Fruit fly (Drosophila melanogaster): Measurements from ENCODE around the gene parvin.

parvin gene

DNA sequence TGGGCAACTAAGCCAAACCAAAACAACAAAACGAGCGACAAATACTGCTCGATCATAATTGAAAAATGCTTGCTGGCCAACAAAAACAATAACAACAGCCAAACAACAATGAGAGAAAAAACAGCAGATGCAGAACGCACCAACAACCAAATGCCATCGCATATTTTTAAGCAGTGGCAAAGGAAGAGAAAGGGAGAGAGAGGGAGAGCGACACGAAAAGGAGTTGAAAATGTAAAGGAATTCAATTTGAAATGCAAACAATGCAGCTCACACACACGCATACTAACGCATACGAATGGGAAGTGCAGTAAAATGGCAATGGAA is 42.7 kb downstream of the parvin start:
- no peak for TF ChIP-seq CG3919 (GFP tag; optimal IDR thresholded peaks at IDR 0.05)
- TF ChIP-seq ss (GFP tag; optimal IDR thresholded peaks at IDR 0.05): no peak
- TF ChIP-seq esn (GFP tag; optimal IDR thresholded peaks at IDR 0.05): no peak
- no peak for TF ChIP-seq achi (GFP tag; optimal IDR thresholded peaks at IDR 0.05)
- TF ChIP-seq Hr4 (GFP tag; optimal IDR thresholded peaks at IDR 0.05): no peak
- no peak for TF ChIP-seq topi (GFP tag; optimal IDR thresholded peaks at IDR 0.05)
- TF ChIP-seq Met (GFP tag; optimal IDR thresholded peaks at IDR 0.05): no peak
- no peak for TF ChIP-seq lz (GFP tag; optimal IDR thresholded peaks at IDR 0.05)
- TF ChIP-seq spab (GFP tag; optimal IDR thresholded peaks at IDR 0.05): no peak
- no peak for TF ChIP-seq CG6808 (GFP tag; optimal IDR thresholded peaks at IDR 0.05)
- TF ChIP-seq CG15336 (GFP tag; IDR thresholded peaks at IDR 0.05): no peak
- TF ChIP-seq CG32006 (GFP tag; optimal IDR thresholded peaks at IDR 0.05): no peak
- TF ChIP-seq Eip75B (GFP tag; optimal IDR thresholded peaks at IDR 0.05): no peak
- TF ChIP-seq CG6792 (GFP tag; optimal IDR thresholded peaks at IDR 0.05): no peak
- TF ChIP-seq CG7368 (GFP tag; optimal IDR thresholded peaks at IDR 0.05): no peak
- TF ChIP-seq CG8119 (GFP tag; IDR thresholded peaks at IDR 0.05): no peak
- TF ChIP-seq CG31627 (GFP tag; optimal IDR thresholded peaks at IDR 0.05): no peak
- TF ChIP-seq Sox15 (GFP tag; optimal IDR thresholded peaks at IDR 0.05): no peak
- no peak for TF ChIP-seq Eip93F (GFP tag; optimal IDR thresholded peaks at IDR 0.05)

DNA sequence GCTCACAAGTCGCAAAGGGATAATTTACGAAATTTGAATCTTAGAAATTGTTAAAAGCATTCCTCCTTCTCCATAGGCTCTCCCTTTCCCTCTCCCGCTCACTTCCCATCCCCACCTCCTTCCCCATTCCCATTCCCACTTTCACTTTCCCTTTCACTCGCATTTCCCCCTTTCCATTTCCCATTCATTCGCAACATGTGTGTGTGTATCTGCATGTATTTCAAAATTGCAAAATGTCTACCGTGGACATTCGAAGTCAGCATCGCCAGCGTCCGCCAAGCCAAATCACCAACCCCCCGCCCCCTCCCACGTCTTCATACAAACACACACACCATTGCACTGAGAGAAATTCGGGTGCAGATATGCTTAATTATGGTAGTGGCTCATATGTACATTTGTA is 46.0 kb downstream of the parvin start:
- TF ChIP-seq dsx (GFP tag; optimal IDR thresholded peaks at IDR 0.05; ENCODE audit: poor library complexity, severe bottlenecking): no peak
- TF ChIP-seq eg (GFP tag; IDR thresholded peaks at IDR 0.05): no peak

DNA sequence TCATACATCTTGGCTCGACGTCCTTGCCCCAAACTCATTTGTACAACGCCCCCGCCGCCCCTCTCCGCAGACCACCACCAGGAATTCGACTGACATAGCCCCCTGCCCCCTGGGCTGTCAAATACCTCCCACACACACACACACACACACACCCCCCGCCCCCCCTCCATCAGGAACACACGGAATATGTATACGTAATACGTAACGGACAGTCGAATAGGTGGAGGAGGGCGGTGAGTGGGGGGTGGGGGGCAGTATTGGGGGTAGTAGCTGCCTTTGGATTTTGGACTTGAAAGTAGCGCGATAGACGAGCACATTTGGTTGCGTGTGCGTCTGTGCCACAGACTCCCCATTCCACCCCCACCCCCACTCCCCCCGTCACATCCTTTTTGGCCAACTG is 46.7 kb downstream of the parvin start:
- no peak for TF ChIP-seq lz (GFP tag; optimal IDR thresholded peaks at IDR 0.05)

- TF ChIP-seq CG3919 (GFP tag; optimal IDR thresholded peaks at IDR 0.05) (no peak), CG7368 (GFP tag; optimal IDR thresholded peaks at IDR 0.05) (no peak), Met (GFP tag; optimal IDR thresholded peaks at IDR 0.05) (no peak), eg (GFP tag; IDR thresholded peaks at IDR 0.05) (no peak)
Measured at dm6 chrX:19795808-19796207, 50.0 kb downstream of the parvin start.

Data from whole organism, prepupa.